Worm (Caenorhabditis elegans): ENCODE measurements around the gene clec-207.

The clec-207 gene

ce11 chrV:2090321-2090720 is 5.6 kb upstream of the clec-207 start, which contains the start of gene ztf-28:
TSS of gene ztf-28 (plus strand) at chrV:2090669.
- TF ChIP-seq D2030.7 (GFP tag; IDR thresholded peaks at IDR 0.05) (peak; percentile 30), snpc-4 (GFP tag; optimal IDR thresholded peaks at IDR 0.05) (peak; percentile 7), snpc-4 (tag; optimal IDR thresholded peaks at IDR 0.05) (peak in 3 of 4 experiments; percentile 51 to 88 (median 73)), pbrm-1 (GFP tag; IDR thresholded peaks at IDR 0.05) (peak; percentile 85), attf-6 (GFP tag; IDR thresholded peaks at IDR 0.05) (peak; percentile 90), snpc-1.1 (tag; optimal IDR thresholded peaks at IDR 0.05; ENCODE audit: insufficient read depth) (peak; percentile 23), hmg-1.2 (GFP tag; IDR thresholded peaks at IDR 0.05) (peak; percentile 89), mcd-1 (GFP tag; IDR thresholded peaks at IDR 0.05) (peak; percentile 55)

ce11 chrV:2095204-2095603 is 668 bp upstream of the clec-207 start, which contains the start of gene F36F12.2:
TSS of gene F36F12.2 (minus strand) at chrV:2095304.
- TF ChIP-seq pbrm-1 (GFP tag; IDR thresholded peaks at IDR 0.05) (no peak), ccch-3 (GFP tag; optimal IDR thresholded peaks at IDR 0.05) (no peak)

ce11 chrV:2097653-2098052 is 1.8 kb downstream of the clec-207 start, which contains the start of gene clec-208:
TSS of gene clec-208 (plus strand) at chrV:2097953.
- TF ChIP-seq F57C9.4 (tag; optimal IDR thresholded peaks at IDR 0.05), result no peak
- no peak for TF ChIP-seq rpc-1 (optimal IDR thresholded peaks at IDR 0.05)
- TF ChIP-seq rpc-1 (tag; optimal IDR thresholded peaks at IDR 0.05), result no peak
- no peak for TF ChIP-seq F22D6.2 (tag; optimal IDR thresholded peaks at IDR 0.05)
- no peak for TF ChIP-seq ceh-91 (GFP tag; IDR thresholded peaks at IDR 0.05)
- no peak for TF ChIP-seq mel-28 (tag; optimal IDR thresholded peaks at IDR 0.05; ENCODE audit: borderline replicate concordance)
- no peak for TF ChIP-seq ceh-58 (GFP tag; IDR thresholded peaks at IDR 0.05)
- no peak for TF ChIP-seq athp-1 (tag; optimal IDR thresholded peaks at IDR 0.05)
- no peak for TF ChIP-seq ztf-26 (tag; optimal IDR thresholded peaks at IDR 0.05)
- TF ChIP-seq madf-3 (GFP tag; IDR thresholded peaks at IDR 0.05), result no peak

- TF ChIP-seq athp-1 (tag; optimal IDR thresholded peaks at IDR 0.05) (no peak), F52B5.7 (tag; optimal IDR thresholded peaks at IDR 0.05) (no peak), aptf-3 (GFP tag; IDR thresholded peaks at IDR 0.05) (no peak), ztf-25 (GFP tag; IDR thresholded peaks at IDR 0.05) (no peak), F22D6.2 (tag; optimal IDR thresholded peaks at IDR 0.05) (no peak), egl-44 (GFP tag; IDR thresholded peaks at IDR 0.05) (no peak), mel-28 (tag; optimal IDR thresholded peaks at IDR 0.05; ENCODE audit: borderline replicate concordance) (no peak), ztf-26 (tag; optimal IDR thresholded peaks at IDR 0.05) (no peak), gei-17 (GFP tag; optimal IDR thresholded peaks at IDR 0.05) (no peak), egl-18 (GFP tag; IDR thresholded peaks at IDR 0.05) (no peak), nhr-27 (tag; optimal IDR thresholded peaks at IDR 0.05) (no peak), hmg-20 (GFP tag; IDR thresholded peaks at IDR 0.05) (no peak), tbp1 (GFP tag; optimal IDR thresholded peaks at IDR 0.05) (no peak), ceh-91 (GFP tag; IDR thresholded peaks at IDR 0.05) (no peak)
Measured at ce11 chrV:2099040-2099439, 3.2 kb downstream of the clec-207 start, which contains the start of gene F36F12.7. TSS of gene F36F12.7 (plus strand) at chrV:2099340.

- no peak for TF ChIP-seq aptf-3 (GFP tag; IDR thresholded peaks at IDR 0.05)
Measured at ce11 chrV:2103118-2103517, 7.2 kb downstream of the clec-207 start, which contains the start of gene F36F12.1. TSS of gene F36F12.1 (minus strand) at chrV:2103218.

- TF ChIP-seq die-1 (tag; optimal IDR thresholded peaks at IDR 0.05) (no peak), unc-130 (GFP tag; optimal IDR thresholded peaks at IDR 0.05) (no peak), lin-40 (tag; optimal IDR thresholded peaks at IDR 0.05) (no peak), ceh-91 (GFP tag; IDR thresholded peaks at IDR 0.05) (no peak), egl-44 (GFP tag; IDR thresholded peaks at IDR 0.05) (no peak), repo-1 (tag; optimal IDR thresholded peaks at IDR 0.05) (no peak), mcd-1 (GFP tag; IDR thresholded peaks at IDR 0.05) (no peak), tlf-1 (GFP tag; optimal IDR thresholded peaks at IDR 0.05) (no peak), ztf-26 (tag; optimal IDR thresholded peaks at IDR 0.05) (no peak), bed-1 (GFP tag; IDR thresholded peaks at IDR 0.05) (no peak), Y53G8AR.9 (GFP tag; conservative IDR thresholded peaks at IDR 0.05) (no peak), ztf-25 (GFP tag; IDR thresholded peaks at IDR 0.05) (no peak), lsy-27 (tag; optimal IDR thresholded peaks at IDR 0.05; ENCODE audit: borderline replicate concordance, insufficient read depth) (no peak)
Measured at ce11 chrV:2105976-2106375, 10.1 kb downstream of the clec-207 start, which contains the start of gene F22F7.4. TSS of gene F22F7.4 (minus strand) at chrV:2106076.
